Worm (Caenorhabditis elegans): Measurements from ENCODE around the gene tag-276.

DNA sequence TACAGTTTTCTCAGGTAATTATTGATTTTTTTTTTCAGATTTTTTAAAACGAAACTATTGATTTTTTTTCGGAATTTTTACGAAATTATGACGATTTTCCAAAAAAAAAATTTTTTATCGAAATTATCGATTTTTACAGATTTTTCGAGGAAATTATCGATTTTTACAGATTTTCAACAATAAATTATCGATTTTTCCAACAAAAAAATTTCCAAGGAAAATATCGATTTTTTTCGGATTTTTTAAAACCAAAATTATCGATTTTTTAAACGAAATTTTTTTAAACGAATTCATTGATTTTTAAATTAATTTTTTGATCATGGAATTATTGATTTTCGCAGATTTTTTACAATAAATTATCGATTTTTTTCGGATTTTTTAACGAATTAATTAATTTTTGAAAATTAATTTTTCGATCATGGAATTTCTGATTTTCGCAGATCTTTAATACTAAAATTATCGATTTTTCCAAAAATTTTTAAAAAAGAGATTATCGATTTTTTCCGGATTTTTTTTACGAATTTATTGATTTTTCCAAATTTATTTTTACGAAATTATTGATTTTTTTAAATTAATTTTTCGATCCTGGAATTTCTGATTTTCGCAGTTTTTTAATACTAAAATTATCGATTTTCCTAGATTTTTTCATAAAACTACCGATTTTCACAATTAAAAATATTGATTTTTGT lies 6.7 kb upstream of the tag-276 start:
- TF ChIP-seq ztf-11 (tag; optimal IDR thresholded peaks at IDR 0.05): no peak
- no peak for TF ChIP-seq elt-3 (tag; optimal IDR thresholded peaks at IDR 0.05)
- TF ChIP-seq nhr-76 (tag; optimal IDR thresholded peaks at IDR 0.05): no peak
- TF ChIP-seq nhr-28 (tag; optimal IDR thresholded peaks at IDR 0.05): no peak
- TF ChIP-seq sptf-1 (tag; optimal IDR thresholded peaks at IDR 0.05): no peak
- no peak for TF ChIP-seq snpc-4 (tag; optimal IDR thresholded peaks at IDR 0.05)
- no peak for TF ChIP-seq nhr-12 (tag; optimal IDR thresholded peaks at IDR 0.05)
- TF ChIP-seq hlh-1 (tag; optimal IDR thresholded peaks at IDR 0.05): no peak

All from whole organism, mixed stage, embryonic.